Worm (Caenorhabditis elegans) whole organism, late embryonic: ENCODE data around the gene ZK550.6.
"Not testable (repeated sequence)": the region's sequence is repeated elsewhere in the genome, so short reads cannot be mapped to it uniquely, and the experiment has no call there.

Experiments used
- C38D4.7 ChIP-seq: fragments of 200-800 bp; sonication (Bioruptor generic); optimal IDR thresholded peaks from 2 replicates; lab custom pipeline; 2018; ENCODE audit warnings: mild to moderate bottlenecking, missing genetic modification characterization, moderate library complexity, missing compliant biosample characterization
- K02D7.2 ChIP-seq: sonication (generic microtip); optimal IDR thresholded peaks from 2 replicates; lab custom pipeline; 2017; ENCODE audit warnings: mild to moderate bottlenecking, missing genetic modification characterization, missing compliant biosample characterization
- ahr-1 ChIP-seq: sonication (generic microtip); optimal IDR thresholded peaks from 2 replicates; lab custom pipeline; 2016; ENCODE audit warnings: missing genetic modification characterization, missing compliant biosample characterization
- ama-1 ChIP-seq: fragments of 150-350 bp; optimal IDR thresholded peaks from 2 replicates; lab custom pipeline; 2014
- ceh-18 ChIP-seq: sonication (generic microtip); optimal IDR thresholded peaks from 2 replicates; lab custom pipeline; 2016; ENCODE audit warnings: missing genetic modification characterization, missing compliant biosample characterization
- ceh-2 ChIP-seq: sonication (generic microtip); optimal IDR thresholded peaks from 2 replicates; lab custom pipeline; 2016; ENCODE audit warnings: missing genotype, missing genetic modification characterization, missing compliant biosample characterization
- ceh-24 ChIP-seq: sonication (generic microtip); optimal IDR thresholded peaks from 2 replicates; lab custom pipeline; 2016; ENCODE audit warnings: mild to moderate bottlenecking, missing genetic modification characterization, missing compliant biosample characterization
- ceh-48 ChIP-seq: sonication (generic microtip); optimal IDR thresholded peaks from 2 replicates; lab custom pipeline; 2016; ENCODE audit warnings: missing genetic modification characterization, inconsistent platforms, missing compliant biosample characterization
- ceh-6 ChIP-seq: fragments of 200-800 bp; sonication (Bioruptor generic); optimal IDR thresholded peaks from 2 replicates; lab custom pipeline; 2018; ENCODE audit warnings: mild to moderate bottlenecking, missing genetic modification characterization, missing compliant biosample characterization
- che-1 ChIP-seq: sonication (generic microtip); optimal IDR thresholded peaks from 2 replicates; lab custom pipeline; 2016; ENCODE audit warnings: mild to moderate bottlenecking, missing genetic modification characterization, missing compliant biosample characterization
- dmd-4 ChIP-seq: sonication (generic microtip); optimal IDR thresholded peaks from 2 replicates; lab custom pipeline; 2016; ENCODE audit warnings: borderline replicate concordance, missing genetic modification characterization, missing compliant biosample characterization
- dve-1 ChIP-seq: sonication (generic microtip); optimal IDR thresholded peaks from 2 replicates; lab custom pipeline; 2017; ENCODE audit warnings: antibody characterized with exemption, mild to moderate bottlenecking, missing genetic modification characterization, missing compliant biosample characterization
- elt-2 ChIP-seq: sonication (generic microtip); optimal IDR thresholded peaks from 2 replicates; lab custom pipeline; 2016; ENCODE audit warnings: missing genetic modification reagents, missing genetic modification characterization, missing compliant biosample characterization
- fax-1 ChIP-seq: sonication (generic microtip); optimal IDR thresholded peaks from 2 replicates; lab custom pipeline; 2016; ENCODE audit warnings: missing genotype, missing genetic modification characterization, missing compliant biosample characterization
- fkh-6 ChIP-seq: sonication (generic microtip); optimal IDR thresholded peaks from 2 replicates; lab custom pipeline; 2016; ENCODE audit warnings: missing genetic modification characterization, missing compliant biosample characterization
- hlh-13 ChIP-seq: fragments of 200-800 bp; sonication (Bioruptor generic); optimal IDR thresholded peaks from 2 replicates; lab custom pipeline; 2018; ENCODE audit warnings: mild to moderate bottlenecking, missing genetic modification characterization, missing compliant biosample characterization
- hlh-15 ChIP-seq: sonication (generic microtip); optimal IDR thresholded peaks from 2 replicates; lab custom pipeline; 2016; ENCODE audit warnings: missing genetic modification characterization, missing compliant biosample characterization
- hlh-30 ChIP-seq: sonication (generic microtip); optimal IDR thresholded peaks from 2 replicates; lab custom pipeline; 2017; ENCODE audit warnings: antibody characterized with exemption, missing genetic modification characterization, missing compliant biosample characterization; ENCODE audit not compliant: insufficient read depth
- hlh-6 ChIP-seq: sonication (generic microtip); optimal IDR thresholded peaks from 2 replicates; lab custom pipeline; 2016; ENCODE audit warnings: missing genotype, missing genetic modification characterization, missing compliant biosample characterization
- lim-6 ChIP-seq: sonication (generic microtip); optimal IDR thresholded peaks from 2 replicates; lab custom pipeline; 2016; ENCODE audit warnings: missing genetic modification characterization, missing compliant biosample characterization
- lin-11 ChIP-seq: fragments of 200-800 bp; sonication (Bioruptor generic); optimal IDR thresholded peaks from 2 replicates; lab custom pipeline; 2018; ENCODE audit warnings: mild to moderate bottlenecking, missing genetic modification characterization, missing compliant biosample characterization
- madf-2 ChIP-seq: sonication (generic microtip); optimal IDR thresholded peaks from 2 replicates; lab custom pipeline; 2017; ENCODE audit warnings: missing genetic modification characterization, missing compliant biosample characterization
- mec-3 ChIP-seq: sonication (generic microtip); optimal IDR thresholded peaks from 2 replicates; lab custom pipeline; 2016; ENCODE audit warnings: borderline replicate concordance, missing genetic modification characterization, missing compliant biosample characterization
- nhr-11 ChIP-seq: fragments of 150-350 bp; optimal IDR thresholded peaks from 2 replicates; lab custom pipeline; 2014; ENCODE audit warnings: missing biosample characterization, missing genetic modification characterization
- npax-4 ChIP-seq: sonication (generic microtip); optimal IDR thresholded peaks from 2 replicates; lab custom pipeline; 2016; ENCODE audit warnings: missing genetic modification characterization, missing compliant biosample characterization
- odd-2 ChIP-seq: sonication (generic microtip); optimal IDR thresholded peaks from 2 replicates; lab custom pipeline; 2017; ENCODE audit warnings: antibody characterized with exemption, mild to moderate bottlenecking, missing genetic modification characterization, missing compliant biosample characterization
- pax-1 ChIP-seq: fragments of 150-350 bp; optimal IDR thresholded peaks from 2 replicates; lab custom pipeline; 2014; ENCODE audit warnings: missing biosample characterization, missing genetic modification characterization
- pha-4 ChIP-seq: fragments of 150-350 bp; optimal IDR thresholded peaks from 2 replicates; lab custom pipeline; 2018; ENCODE audit warnings: missing biosample characterization, missing genetic modification reagents, missing genetic modification characterization
- pros-1 ChIP-seq: fragments of 150-350 bp; optimal IDR thresholded peaks from 2 replicates; lab custom pipeline; 2014; ENCODE audit warnings: missing biosample characterization, missing genetic modification reagents, missing genetic modification characterization
- rnt-1 ChIP-seq: sonication (generic microtip); optimal IDR thresholded peaks from 2 replicates; lab custom pipeline; 2016; ENCODE audit warnings: missing genetic modification characterization, missing compliant biosample characterization
- sdc-2 ChIP-seq: sonication (generic microtip); optimal IDR thresholded peaks from 2 replicates; lab custom pipeline; 2016; ENCODE audit warnings: missing genotype, missing genetic modification characterization, missing compliant biosample characterization
- sox-2 ChIP-seq: fragments of 200-800 bp; sonication (Bioruptor generic); IDR thresholded peaks from 2 replicates; pipeline ENCODE4 v1.3.6; 2022; ENCODE audit warnings: missing genetic modification reagents, missing genetic modification characterization, missing compliant biosample characterization
- tbx-7 ChIP-seq: sonication (generic microtip); optimal IDR thresholded peaks from 2 replicates; lab custom pipeline; 2016; ENCODE audit warnings: missing genotype, missing genetic modification characterization, missing compliant biosample characterization
- ttx-3 ChIP-seq: sonication (generic microtip); optimal IDR thresholded peaks from 2 replicates; lab custom pipeline; 2016; ENCODE audit warnings: missing genetic modification reagents, missing genetic modification characterization, missing compliant biosample characterization
- unc-42 ChIP-seq: sonication (generic microtip); optimal IDR thresholded peaks from 2 replicates; lab custom pipeline; 2016; ENCODE audit warnings: missing genotype, missing genetic modification characterization, missing compliant biosample characterization
- unc-55 ChIP-seq: sonication (generic microtip); optimal IDR thresholded peaks from 2 replicates; lab custom pipeline; 2017; ENCODE audit warnings: missing biosample characterization, missing genetic modification reagents, missing genetic modification characterization
- ztf-16 ChIP-seq: sonication (generic microtip); optimal IDR thresholded peaks from 2 replicates; lab custom pipeline; 2017; ENCODE audit warnings: missing genetic modification characterization, missing compliant biosample characterization

ZK550.6 gene

ce11 chrIV:17262385-17262784 lies at the start of gene ZK550.6:
Gene ZK550.6, minus strand, starts transcription at chrIV:17262485.
- TF ChIP-seq fax-1 (tag; lab: Kevin White, UChicago) (no peak), sox-2 (GFP tag; lab: Robert Waterston, UW) (no peak), lim-6 (no peak), C38D4.7 (GFP tag; lab: Kevin White, UChicago) (no peak), ceh-18 (tag; lab: Kevin White, UChicago) (no peak), ttx-3 (tag; lab: Kevin White, UChicago) (no peak), madf-2 (tag; lab: Kevin White, UChicago) (no peak), unc-42 (tag; lab: Kevin White, UChicago) (no peak), ceh-24 (tag; lab: Kevin White, UChicago) (no peak), dmd-4 (no peak), nhr-11 (tag; lab: Kevin White, UChicago) (no peak), hlh-6 (tag; lab: Kevin White, UChicago) (no peak), ceh-6 (GFP tag; lab: Kevin White, UChicago) (no peak), ceh-2 (tag; lab: Kevin White, UChicago) (no peak), elt-2 (no peak), ama-1 (lab: Kevin White, UChicago) (no peak)

ce11 chrIV:17311842-17312241 lies 49.6 kb upstream of the ZK550.6 start, which contains the start of gene snf-9:
Gene snf-9, plus strand, starts transcription at chrIV:17312142.
- TF ChIP-seq fkh-6 (tag; lab: Kevin White, UChicago) = no peak
- no peak for TF ChIP-seq hlh-6 (tag; lab: Kevin White, UChicago)
- TF ChIP-seq unc-55 (GFP tag; lab: Kevin White, UChicago) = no peak
- no peak for TF ChIP-seq sdc-2 (tag; lab: Kevin White, UChicago)
- no peak for TF ChIP-seq hlh-13
- TF ChIP-seq hlh-15 (tag; lab: Kevin White, UChicago) = no peak
- TF ChIP-seq npax-4 (tag; lab: Kevin White, UChicago) = no peak

ce11 chrIV:17308211-17308610 lies 45.9 kb upstream of the ZK550.6 start, which contains the start of gene T28F3.9:
Gene T28F3.9, plus strand, starts transcription at chrIV:17308511.
- no peak for TF ChIP-seq lin-11
- no peak for TF ChIP-seq hlh-13
- no peak for TF ChIP-seq ceh-48 (tag; lab: Kevin White, UChicago)
- TF ChIP-seq mec-3 (tag; lab: Kevin White, UChicago) = no peak
- no peak for TF ChIP-seq rnt-1
- no peak for TF ChIP-seq K02D7.2 (tag; lab: Kevin White, UChicago)
- no peak for TF ChIP-seq pax-1 (tag; lab: Kevin White, UChicago)

- not testable (repeated sequence) for TF ChIP-seq fkh-6, dve-1, tbx-7 (tag; lab: Kevin White, UChicago)
Measured at ce11 chrIV:17307223-17307622, 44.9 kb upstream of the ZK550.6 start, which contains the start of gene T28F3.8. Gene T28F3.8, minus strand, starts transcription at chrIV:17307323.

ce11 chrIV:17301933-17302332 lies 39.6 kb upstream of the ZK550.6 start, which contains the start of gene ifta-2:
Gene ifta-2, minus strand, starts transcription at chrIV:17302033.
- no peak for TF ChIP-seq hlh-30
- no peak for TF ChIP-seq ceh-24 (tag; lab: Kevin White, UChicago)
- TF ChIP-seq ahr-1 (tag; lab: Kevin White, UChicago) = no peak
- TF ChIP-seq ztf-16 (tag; lab: Kevin White, UChicago) = no peak
- no peak for TF ChIP-seq C38D4.7 (GFP tag; lab: Kevin White, UChicago)

- TF ChIP-seq ceh-2 (tag; lab: Kevin White, UChicago) = no peak
- TF ChIP-seq odd-2 (tag; lab: Kevin White, UChicago) = no peak
- no peak for TF ChIP-seq che-1 (tag; lab: Kevin White, UChicago)
- no peak for TF ChIP-seq pros-1 (tag; lab: Kevin White, UChicago)
- TF ChIP-seq K02D7.2 (tag; lab: Kevin White, UChicago) = no peak
- TF ChIP-seq ceh-6 (GFP tag; lab: Kevin White, UChicago) = no peak
- no peak for TF ChIP-seq unc-55 (GFP tag; lab: Kevin White, UChicago)
- no peak for TF ChIP-seq madf-2 (tag; lab: Kevin White, UChicago)
- TF ChIP-seq nhr-11 (tag; lab: Kevin White, UChicago) = no peak
- TF ChIP-seq pha-4 (tag; lab: Kevin White, UChicago) = no peak
- no peak for TF ChIP-seq sox-2 (GFP tag; lab: Robert Waterston, UW)
- TF ChIP-seq fax-1 (tag; lab: Kevin White, UChicago) = no peak
- TF ChIP-seq hlh-6 (tag; lab: Kevin White, UChicago) = no peak
Measured at ce11 chrIV:17294489-17294888, 32.2 kb upstream of the ZK550.6 start, which contains the start of gene T28F3.5. Gene T28F3.5, plus strand, starts transcription at chrIV:17294789.
